Worm (Caenorhabditis elegans) whole organism, midembryonic: ENCODE data around the gene ZK177.11.

Experiments used
- med-1 ChIP-seq: sonication (generic microtip); optimal IDR thresholded peaks from 2 replicates; lab custom pipeline; 2017; ENCODE audit warnings: missing genetic modification characterization, mild to moderate bottlenecking, missing compliant biosample characterization, antibody characterized with exemption, missing genetic modification reagents; ENCODE audit not compliant: insufficient read depth
- ref-1 ChIP-seq: fragments of 200-800 bp; sonication (Bioruptor generic); conservative IDR thresholded peaks from 2 replicates; pipeline ENCODE4 v1.3.6; 2022; ENCODE audit warnings: missing genetic modification reagents, missing genetic modification characterization, missing compliant biosample characterization
- tab-1 ChIP-seq: fragments of 200-800 bp; sonication (Bioruptor generic); IDR thresholded peaks from 2 replicates; pipeline ENCODE4 v1.3.6; 2022; ENCODE audit warnings: missing genetic modification characterization, missing compliant biosample characterization
- ztf-23 ChIP-seq: fragments of 200-800 bp; sonication (Bioruptor generic); IDR thresholded peaks from 2 replicates; pipeline ENCODE4 v1.3.6; 2022; ENCODE audit warnings: missing genetic modification reagents, missing genetic modification characterization, missing compliant biosample characterization

DNA sequence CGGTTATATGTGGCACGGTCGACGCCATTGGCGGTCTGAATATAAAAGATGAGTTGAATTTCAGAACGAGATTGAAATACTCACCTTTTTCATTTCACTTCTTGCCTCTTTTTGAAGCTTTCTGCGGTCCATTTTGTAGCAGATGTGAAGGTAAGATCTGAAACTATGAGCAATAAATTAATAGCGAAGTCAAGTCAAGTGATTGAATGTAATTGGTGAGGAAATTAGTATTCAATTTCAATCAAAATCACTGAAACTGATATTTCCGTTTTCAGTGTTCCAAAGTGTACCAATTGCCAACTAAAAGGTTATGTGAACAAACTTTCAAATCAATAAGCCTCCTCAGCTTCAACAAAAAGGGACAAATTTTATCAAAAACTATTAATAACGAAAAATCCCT, 18.9 kb downstream of the ZK177.11 start, which contains the start of gene C17C3.24:
- TF ChIP-seq med-1 (GFP tag; lab: Kevin White, UChicago) (no peak), ref-1 (GFP tag; lab: Robert Waterston, UW) (no peak), tab-1 (GFP tag; lab: Robert Waterston, UW) (no peak), ztf-23 (GFP tag; lab: Robert Waterston, UW) (no peak)
